Fruit fly (Drosophila melanogaster) whole organism, prepupa: ENCODE measurements around the gene Lamtor5.

Experiments used
- Blimp-1 ChIP-seq: fragments of 200-800 bp; sonication (Bioruptor generic); optimal IDR thresholded peaks from 3 replicates; lab custom pipeline; 2017; ENCODE audit warnings: missing biosample characterization, missing genetic modification characterization, mild to moderate bottlenecking, moderate library complexity, missing genetic modification reagents
- CG10631 ChIP-seq: fragments of 200-800 bp; sonication (Bioruptor generic); optimal IDR thresholded peaks from 2 replicates; lab custom pipeline; 2016; ENCODE audit warnings: missing biosample characterization, missing genetic modification characterization
- CG10669 ChIP-seq: fragments of 200-800 bp; sonication (Bioruptor generic); optimal IDR thresholded peaks from 3 replicates; lab custom pipeline; 2018; ENCODE audit warnings: missing biosample characterization, mild to moderate bottlenecking, missing genetic modification characterization, moderate library complexity
- CG11294 ChIP-seq: fragments of 200-800 bp; sonication (Bioruptor generic); IDR thresholded peaks from 2 replicates; pipeline ENCODE4 v1.3.6; 2022; ENCODE audit warnings: missing biosample characterization, missing genetic modification characterization
- CG11762 ChIP-seq: fragments of 200-800 bp; sonication (Bioruptor generic); optimal IDR thresholded peaks from 3 replicates; lab custom pipeline; 2016; ENCODE audit warnings: missing biosample characterization, missing genetic modification characterization; ENCODE audit not compliant: insufficient read depth
- CG11902 ChIP-seq: fragments of 200-800 bp; sonication (Bioruptor generic); optimal IDR thresholded peaks from 3 replicates; lab custom pipeline; 2016; ENCODE audit warnings: missing biosample characterization, missing genetic modification characterization
- CG15336 ChIP-seq: fragments of 200-800 bp; sonication (Bioruptor generic); IDR thresholded peaks from 2 replicates; pipeline ENCODE4 v1.3.6; 2022; ENCODE audit warnings: missing biosample characterization, missing genetic modification characterization
- CG1621 ChIP-seq: fragments of 200-800 bp; sonication (Bioruptor generic); optimal IDR thresholded peaks from 3 replicates; lab custom pipeline; 2018; ENCODE audit warnings: missing biosample characterization, mild to moderate bottlenecking, missing genetic modification characterization
- CG3032 ChIP-seq: fragments of 200-800 bp; optimal IDR thresholded peaks from 2 replicates; lab custom pipeline; 2019; ENCODE audit warnings: missing biosample characterization, mild to moderate bottlenecking, missing genetic modification characterization, moderate library complexity
- CG31627 ChIP-seq: fragments of 200-800 bp; sonication (Bioruptor generic); optimal IDR thresholded peaks from 3 replicates; lab custom pipeline; 2016; ENCODE audit warnings: missing biosample characterization, missing genetic modification characterization
- CG32006 ChIP-seq: fragments of 200-800 bp; sonication (Bioruptor generic); optimal IDR thresholded peaks from 3 replicates; lab custom pipeline; 2017; ENCODE audit warnings: missing biosample characterization, mild to moderate bottlenecking, missing genetic modification characterization
- CG4318 ChIP-seq: fragments of 200-800 bp; sonication (Bioruptor generic); optimal IDR thresholded peaks from 3 replicates; lab custom pipeline; 2017; ENCODE audit warnings: missing biosample characterization, mild to moderate bottlenecking, missing genetic modification characterization
- CG6163 ChIP-seq: fragments of 200-800 bp; sonication (Bioruptor generic); IDR thresholded peaks from 3 replicates; pipeline ENCODE4 v1.3.6; 2022; ENCODE audit warnings: missing biosample characterization, missing genetic modification characterization
- CG6276 ChIP-seq: fragments of 200-800 bp; sonication (Bioruptor generic); optimal IDR thresholded peaks from 2 replicates; lab custom pipeline; 2017; ENCODE audit warnings: missing biosample characterization, mild to moderate bottlenecking, missing genetic modification characterization
- CG6808 ChIP-seq: fragments of 200-800 bp; sonication (Bioruptor generic); optimal IDR thresholded peaks from 3 replicates; lab custom pipeline; 2017; ENCODE audit warnings: missing biosample characterization, missing genetic modification characterization, mild to moderate bottlenecking, moderate library complexity, missing genetic modification reagents
- CG6854 ChIP-seq: fragments of 200-800 bp; sonication (Bioruptor generic); optimal IDR thresholded peaks from 2 replicates; lab custom pipeline; 2017; ENCODE audit warnings: missing biosample characterization, mild to moderate bottlenecking, missing genetic modification characterization
- CG8119 ChIP-seq: fragments of 200-800 bp; sonication (Bioruptor generic); IDR thresholded peaks from 3 replicates; pipeline ENCODE4 v1.3.6; 2022; ENCODE audit warnings: missing biosample characterization, missing genetic modification characterization
- CG8319 ChIP-seq: fragments of 200-800 bp; sonication (Bioruptor generic); optimal IDR thresholded peaks from 3 replicates; lab custom pipeline; 2016; ENCODE audit warnings: missing biosample characterization, missing genetic modification characterization
- CG8632 ChIP-seq: fragments of 200-800 bp; sonication (Bioruptor generic); optimal IDR thresholded peaks from 3 replicates; lab custom pipeline; 2016; ENCODE audit warnings: missing biosample characterization, missing genetic modification characterization
- CG9139 ChIP-seq: fragments of 200-800 bp; sonication (Bioruptor generic); optimal IDR thresholded peaks from 3 replicates; lab custom pipeline; 2017; ENCODE audit warnings: missing biosample characterization, mild to moderate bottlenecking, missing genetic modification characterization
- Eip75B ChIP-seq: fragments of 200-800 bp; sonication (Bioruptor generic); optimal IDR thresholded peaks from 3 replicates; lab custom pipeline; 2016; ENCODE audit warnings: missing biosample characterization, missing genetic modification characterization
- Eip78C ChIP-seq: fragments of 200-800 bp; sonication (Bioruptor generic); peaks from one replicate; lab custom pipeline; 2016; ENCODE audit warnings: missing biosample characterization, missing genetic modification characterization
- Ets21C ChIP-seq: fragments of 200-800 bp; sonication (Bioruptor generic); optimal IDR thresholded peaks from 3 replicates; lab custom pipeline; 2016; ENCODE audit warnings: missing biosample characterization, missing genetic modification characterization
- Gug ChIP-seq: fragments of 200-800 bp; sonication (Bioruptor generic); IDR thresholded peaks from 2 replicates; pipeline ENCODE4 v1.3.6; 2022; ENCODE audit warnings: missing biosample characterization, missing genetic modification characterization
- Hr38 ChIP-seq: sonication (Bioruptor generic); optimal IDR thresholded peaks from 2 replicates; lab custom pipeline; 2016; ENCODE audit warnings: missing biosample characterization, missing genetic modification characterization
- Hr39 ChIP-seq: fragments of 200-800 bp; sonication (Bioruptor generic); optimal IDR thresholded peaks from 2 replicates; lab custom pipeline; 2016; ENCODE audit warnings: missing biosample characterization, missing genetic modification characterization
- Hr4 ChIP-seq: fragments of 200-800 bp; sonication (Bioruptor generic); optimal IDR thresholded peaks from 3 replicates; lab custom pipeline; 2016; ENCODE audit warnings: missing biosample characterization, missing genetic modification characterization
- Lpt ChIP-seq: fragments of 200-800 bp; sonication (Bioruptor generic); optimal IDR thresholded peaks from 3 replicates; lab custom pipeline; 2016; ENCODE audit warnings: missing biosample characterization, missing genetic modification characterization
- Met ChIP-seq: fragments of 200-800 bp; sonication (Bioruptor generic); optimal IDR thresholded peaks from 3 replicates; lab custom pipeline; 2016; ENCODE audit warnings: missing biosample characterization, missing genetic modification characterization
- OdsH ChIP-seq: fragments of 200-800 bp; sonication (Bioruptor generic); optimal IDR thresholded peaks from 3 replicates; lab custom pipeline; 2016; ENCODE audit warnings: missing biosample characterization, missing genetic modification characterization
- Sox102F ChIP-seq: fragments of 200-800 bp; sonication (Bioruptor generic); optimal IDR thresholded peaks from 2 replicates; lab custom pipeline; 2016; ENCODE audit warnings: missing biosample characterization, mild to moderate bottlenecking, missing genetic modification characterization
- Sox14 ChIP-seq: fragments of 200-800 bp; sonication (Bioruptor generic); optimal IDR thresholded peaks from 3 replicates; lab custom pipeline; 2016; ENCODE audit warnings: missing biosample characterization, missing genetic modification characterization
- Sox15 ChIP-seq: fragments of 200-800 bp; sonication (Bioruptor generic); optimal IDR thresholded peaks from 3 replicates; lab custom pipeline; 2016; ENCODE audit warnings: missing biosample characterization, missing genetic modification characterization
- achi ChIP-seq: fragments of 200-800 bp; sonication (Bioruptor generic); optimal IDR thresholded peaks from 3 replicates; lab custom pipeline; 2016; ENCODE audit warnings: missing biosample characterization, missing genetic modification characterization
- acj6 ChIP-seq: fragments of 200-800 bp; sonication (Bioruptor generic); optimal IDR thresholded peaks from 3 replicates; lab custom pipeline; 2016; ENCODE audit warnings: missing biosample characterization, missing genetic modification characterization
- cyc ChIP-seq: fragments of 200-800 bp; sonication (Bioruptor generic); optimal IDR thresholded peaks from 3 replicates; lab custom pipeline; 2016; ENCODE audit warnings: missing biosample characterization, missing genetic modification characterization
- dac ChIP-seq: fragments of 200-800 bp; sonication (Bioruptor generic); optimal IDR thresholded peaks from 2 replicates; lab custom pipeline; 2017; ENCODE audit warnings: missing biosample characterization, mild to moderate bottlenecking, missing genetic modification characterization
- dsx ChIP-seq: fragments of 200-800 bp; optimal IDR thresholded peaks from 3 replicates; lab custom pipeline; 2019; ENCODE audit warnings: missing biosample characterization, mild to moderate bottlenecking, missing genetic modification characterization, moderate library complexity; ENCODE audit not compliant: poor library complexity, severe bottlenecking
- eg ChIP-seq: fragments of 200-800 bp; sonication (Bioruptor generic); IDR thresholded peaks from 3 replicates; pipeline ENCODE4 v1.3.6; 2022; ENCODE audit warnings: missing biosample characterization, missing genetic modification characterization
- esn ChIP-seq: fragments of 200-800 bp; sonication (Bioruptor generic); optimal IDR thresholded peaks from 2 replicates; lab custom pipeline; 2016; ENCODE audit warnings: missing biosample characterization, mild to moderate bottlenecking, missing genetic modification characterization, moderate library complexity
- fd85E ChIP-seq: fragments of 200-800 bp; sonication (Bioruptor generic); optimal IDR thresholded peaks from 3 replicates; lab custom pipeline; 2016; ENCODE audit warnings: missing biosample characterization, missing genetic modification characterization
- fkh ChIP-seq: fragments of 200-800 bp; sonication (Bioruptor generic); optimal IDR thresholded peaks from 3 replicates; lab custom pipeline; 2017; ENCODE audit warnings: missing biosample characterization, mild to moderate bottlenecking, missing genetic modification characterization, moderate library complexity
- lz ChIP-seq: fragments of 200-800 bp; sonication (Bioruptor generic); optimal IDR thresholded peaks from 3 replicates; lab custom pipeline; 2016; ENCODE audit warnings: missing biosample characterization, missing genetic modification characterization
- pdm3 ChIP-seq: fragments of 200-800 bp; sonication (Bioruptor generic); optimal IDR thresholded peaks from 3 replicates; lab custom pipeline; 2016; ENCODE audit warnings: missing biosample characterization, missing genetic modification characterization
- salr ChIP-seq, 2 experiments: fragments of 200-800 bp; sonication (Bioruptor generic); optimal IDR thresholded peaks; 3 replicates each; lab custom pipeline; 2016 to 2018; ENCODE audit warnings: missing biosample characterization in 2 of 2, missing genetic modification characterization in 2 of 2, mild to moderate bottlenecking in 1 of 2
- ss ChIP-seq, 2 experiments: fragments of 200-800 bp; sonication (Bioruptor generic); optimal IDR thresholded peaks; 2 replicates in 1 of 2; 3 replicates in 1 of 2; lab custom pipeline; 2017 to 2018; ENCODE audit warnings: mild to moderate bottlenecking in 2 of 2, missing biosample characterization in 2 of 2, missing genetic modification characterization in 2 of 2, moderate library complexity in 1 of 2
- svp ChIP-seq: fragments of 200-800 bp; sonication (Bioruptor generic); peaks from one replicate; lab custom pipeline; 2016; ENCODE audit warnings: missing biosample characterization, missing genetic modification characterization
- topi ChIP-seq: fragments of 200-800 bp; sonication (Bioruptor generic); optimal IDR thresholded peaks from 3 replicates; lab custom pipeline; 2016; ENCODE audit warnings: missing biosample characterization, missing genetic modification characterization
- vri ChIP-seq: fragments of 200-800 bp; sonication (Bioruptor generic); optimal IDR thresholded peaks from 3 replicates; lab custom pipeline; 2016; ENCODE audit warnings: missing biosample characterization, mild to moderate bottlenecking, missing genetic modification characterization

Lamtor5 gene

DNA sequence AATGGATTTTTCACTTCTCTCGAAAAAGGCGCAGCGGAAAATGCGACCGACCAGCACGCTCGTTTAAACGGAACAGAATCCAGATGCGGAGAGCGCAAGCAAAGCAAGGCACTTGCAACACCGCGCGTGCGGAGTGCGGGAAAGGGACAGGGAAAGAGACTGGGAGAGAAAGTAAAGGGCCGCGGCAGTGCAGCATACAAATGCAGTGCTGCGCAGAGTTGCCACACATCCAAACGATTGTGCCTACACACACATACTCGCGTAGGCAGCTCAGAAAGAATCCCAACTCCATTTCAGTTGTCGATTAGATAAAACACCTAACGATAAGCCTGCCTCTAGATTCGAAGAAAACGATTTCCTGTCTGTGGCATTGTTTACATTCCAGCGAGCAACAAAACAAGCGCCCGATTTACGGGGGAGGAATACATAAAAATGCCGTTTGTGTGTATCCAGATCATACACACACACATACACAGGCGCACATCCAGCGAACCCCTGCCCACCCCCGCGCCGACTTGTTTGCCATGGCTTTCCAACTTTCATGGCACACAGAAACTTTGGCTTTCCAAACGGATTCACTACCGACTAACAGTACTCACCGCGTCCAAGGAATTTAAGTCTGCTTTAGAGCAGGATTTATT lies 40.8 kb upstream of the Lamtor5 start (continued):
- peak; percentile 17 for TF ChIP-seq dsx
- no peak for TF ChIP-seq CG4318 (GFP tag; lab: Kevin White, UChicago)
- no peak for TF ChIP-seq eg (GFP tag; lab: Robert Waterston, UW)
- TF ChIP-seq fd85E, result no peak
- TF ChIP-seq CG11902 (GFP tag; lab: Kevin White, UChicago), result no peak
- no peak for TF ChIP-seq CG6808 (GFP tag; lab: Kevin White, UChicago)
- TF ChIP-seq Sox14, result peak; percentile 17
- no peak for TF ChIP-seq Hr39 (GFP tag; lab: Kevin White, UChicago)
- TF ChIP-seq, all 60 proteins: peak for 11

- TF ChIP-seq CG8319 (no peak), esn (GFP tag; lab: Kevin White, UChicago) (peak; percentile 67), fd85E (no peak), salr (GFP tag; optimal IDR thresholded peaks at IDR 0.05; lab: Kevin White, UChicago) (peak in 1 of 2 experiments; percentile 7), acj6 (GFP tag; lab: Kevin White, UChicago) (peak; percentile 46), CG6276 (GFP tag; lab: Kevin White, UChicago) (no peak), fkh (GFP tag; lab: Kevin White, UChicago) (no peak), lz (GFP tag; lab: Kevin White, UChicago) (peak; percentile 63), CG9139 (no peak), OdsH (GFP tag; lab: Kevin White, UChicago) (no peak), CG11762 (no peak), CG3032 (peak; percentile 37), CG10669 (no peak), Lpt (peak; percentile 19), topi (GFP tag; lab: Kevin White, UChicago) (peak; percentile 66), CG6163 (GFP tag; lab: Robert Waterston, UW) (peak; percentile 65), Sox14 (peak; percentile 64), CG1621 (tag; lab: Kevin White, UChicago) (peak; percentile 17), CG8632 (GFP tag; lab: Kevin White, UChicago) (no peak), Ets21C (GFP tag; lab: Kevin White, UChicago) (no peak), CG4318 (GFP tag; lab: Kevin White, UChicago) (no peak), CG10631 (GFP tag; lab: Kevin White, UChicago) (peak; percentile 42), CG31627 (peak; percentile 69), ss (GFP tag; optimal IDR thresholded peaks at IDR 0.05; lab: Kevin White, UChicago) (peak in 1 of 2 experiments; percentile 38), Eip78C (GFP tag; lab: Kevin White, UChicago) (peak; percentile 87), svp (GFP tag; lab: Kevin White, UChicago) (peak; percentile 74), CG6854 (GFP tag; lab: Kevin White, UChicago) (no peak), cyc (GFP tag; lab: Kevin White, UChicago) (peak; percentile 71), achi (GFP tag; lab: Kevin White, UChicago) (no peak), Sox102F (no peak), vri (GFP tag; lab: Kevin White, UChicago) (no peak), CG32006 (GFP tag; lab: Kevin White, UChicago) (peak; percentile 63), CG15336 (GFP tag; lab: Robert Waterston, UW) (peak; percentile 50), CG11294 (peak; percentile 21; the same call in 1 of the 2 replicates), Met (GFP tag; lab: Kevin White, UChicago) (no peak), pdm3 (GFP tag; lab: Kevin White, UChicago) (no peak), Eip75B (GFP tag; lab: Kevin White, UChicago) (no peak), Hr4 (GFP tag; lab: Kevin White, UChicago) (no peak), dac (no peak), CG11902 (GFP tag; lab: Kevin White, UChicago) (no peak), Sox15 (GFP tag; lab: Kevin White, UChicago) (no peak), Gug (peak; percentile 59), Hr38 (GFP tag; lab: Kevin White, UChicago) (no peak), CG8119 (GFP tag; lab: Robert Waterston, UW) (peak; percentile 40; the same call in 1 of the 3 replicates), Blimp-1 (GFP tag; lab: Kevin White, UChicago) (no peak)
Measured at dm6 chrX:1897384-1897783, 38.6 kb upstream of the Lamtor5 start.
